Fruit fly (Drosophila melanogaster) S2 (cell line): Measurements from ENCODE around the gene CG14020.

Experiments
- CG8478 ChIP-seq: fragments of >200 bp; optimal IDR thresholded peaks from 2 replicates; lab custom pipeline; 2018
- CTCF ChIP-seq, 2 experiments: fragments of >200 bp; optimal IDR thresholded peaks; 2 replicates each; lab custom pipeline; 2018

DNA sequence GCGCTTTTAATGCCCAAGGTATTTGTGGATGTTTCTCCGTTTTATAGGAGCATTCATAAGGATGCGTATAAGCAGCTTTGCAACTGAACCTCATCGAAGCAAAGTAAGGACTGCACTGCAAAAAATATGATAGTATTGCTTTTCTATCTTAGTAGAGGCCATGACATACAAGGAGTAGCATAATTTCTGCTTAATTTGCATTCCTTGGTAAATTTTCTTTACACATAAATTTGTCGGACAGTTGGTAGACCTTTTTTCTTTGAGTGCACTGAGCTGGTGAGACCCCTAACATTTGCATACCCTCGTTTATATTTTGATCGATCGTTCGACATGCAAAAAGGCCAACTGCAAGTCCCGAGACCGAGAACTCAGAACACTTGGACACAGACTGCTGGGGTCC, 24.6 kb upstream of the CG14020 start:
- TF ChIP-seq CG8478 (lab: Kevin White, UChicago) (no peak), CTCF (optimal IDR thresholded peaks at IDR 0.05; lab: Kevin White, UChicago) (no peak)
